Worm (Caenorhabditis elegans) whole organism, L2 larva: ENCODE data around the gene spop-1.

Experiments
- Y55F3AM.14 ChIP-seq: fragments of 200-800 bp; sonication (Bioruptor generic); optimal IDR thresholded peaks from 2 replicates; lab custom pipeline; 2018; ENCODE audit warnings: mild to moderate bottlenecking, missing genetic modification characterization, missing compliant biosample characterization
- ama-1 ChIP-seq: fragments of 150-350 bp; optimal IDR thresholded peaks from 2 replicates; lab custom pipeline; 2018; ENCODE audit warnings: inconsistent platforms
- blmp-1 ChIP-seq: sonication (generic microtip); optimal IDR thresholded peaks from 2 replicates; lab custom pipeline; 2017; ENCODE audit warnings: missing genetic modification characterization, mild to moderate bottlenecking, missing compliant biosample characterization, antibody characterized with exemption, moderate library complexity; ENCODE audit not compliant: insufficient read depth
- dmd-4 ChIP-seq: sonication (generic microtip); optimal IDR thresholded peaks from 2 replicates; lab custom pipeline; 2017; ENCODE audit warnings: missing biosample characterization, missing genetic modification characterization
- elt-1 ChIP-seq: fragments of 150-350 bp; optimal IDR thresholded peaks from 2 replicates; lab custom pipeline; 2014; ENCODE audit warnings: missing biosample characterization, missing genetic modification characterization
- mdl-1 ChIP-seq, 2 experiments: fragments of 150-350 bp in 1 of 2; sonication (generic microtip) in 1 of 2; optimal IDR thresholded peaks; 2 replicates each; lab custom pipeline; 2017; ENCODE audit warnings: missing biosample characterization in 2 of 2, missing genetic modification characterization in 2 of 2
- nhr-11 ChIP-seq: fragments of 150-350 bp; optimal IDR thresholded peaks from 2 replicates; lab custom pipeline; 2014; ENCODE audit warnings: missing biosample characterization, missing genetic modification characterization
- nhr-23 ChIP-seq: fragments of 150-350 bp; optimal IDR thresholded peaks from 2 replicates; lab custom pipeline; 2014; ENCODE audit warnings: missing biosample characterization, missing genetic modification reagents, missing genetic modification characterization
- nhr-237 ChIP-seq: fragments of 150-350 bp; optimal IDR thresholded peaks from 2 replicates; lab custom pipeline; 2014; ENCODE audit warnings: missing biosample characterization, missing genetic modification characterization
- peb-1 ChIP-seq: fragments of 150-350 bp; optimal IDR thresholded peaks from 2 replicates; lab custom pipeline; 2014; ENCODE audit warnings: missing biosample characterization, missing genetic modification characterization
- snpc-4 ChIP-seq: fragments of 150-350 bp; optimal IDR thresholded peaks from 2 replicates; lab custom pipeline; 2014; ENCODE audit warnings: missing biosample characterization, missing genetic modification characterization
- unc-39 ChIP-seq: fragments of 150-350 bp; optimal IDR thresholded peaks from 2 replicates; lab custom pipeline; 2014; ENCODE audit warnings: missing biosample characterization, missing genetic modification characterization
- unc-62 ChIP-seq: fragments of 150-350 bp; optimal IDR thresholded peaks from 2 replicates; lab custom pipeline; 2014; ENCODE audit warnings: missing biosample characterization, missing genetic modification reagents, missing genetic modification characterization

DNA sequence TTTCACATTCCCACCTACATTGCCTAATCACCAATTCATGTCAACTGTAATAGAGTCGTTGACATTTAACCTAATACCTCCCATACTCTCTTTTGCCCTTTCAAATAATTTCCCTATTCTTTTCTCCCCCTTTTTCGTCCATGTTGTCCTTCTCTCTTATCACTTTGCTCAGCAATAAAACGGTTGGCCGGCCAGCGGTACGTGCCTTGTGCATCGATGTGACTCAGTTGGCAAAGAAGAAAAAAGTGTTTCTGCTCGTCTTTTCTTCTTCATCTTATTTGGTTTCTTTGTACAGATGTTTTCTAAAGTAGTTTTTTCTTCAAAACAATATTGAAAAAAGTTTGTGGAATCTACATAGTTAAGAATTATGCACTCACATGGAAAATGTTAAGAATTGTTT lies 36.6 kb upstream of the spop-1 start:
- no peak for TF ChIP-seq unc-39 (tag; lab: Kevin White, UChicago)
- TF ChIP-seq peb-1, result no peak
- TF ChIP-seq nhr-237 (tag; lab: Kevin White, UChicago), result no peak
- TF ChIP-seq unc-62, result no peak
- TF ChIP-seq Y55F3AM.14 (GFP tag; lab: Kevin White, UChicago), result no peak
- TF ChIP-seq nhr-23, result no peak
- TF ChIP-seq dmd-4 (tag; lab: Kevin White, UChicago), result no peak
- TF ChIP-seq ama-1 (lab: Kevin White, UChicago), result no peak
- TF ChIP-seq blmp-1 (tag; lab: Kevin White, UChicago), result no peak
- TF ChIP-seq nhr-11 (tag; lab: Kevin White, UChicago), result no peak
- TF ChIP-seq snpc-4, result no peak
- TF ChIP-seq mdl-1 (tag; optimal IDR thresholded peaks at IDR 0.05; lab: Kevin White, UChicago), result no peak
- no peak for TF ChIP-seq elt-1 (tag; lab: Kevin White, UChicago)
